Fruit fly (Drosophila melanogaster): ENCODE measurements around the gene CG17186.

Gene CG17186

DNA sequence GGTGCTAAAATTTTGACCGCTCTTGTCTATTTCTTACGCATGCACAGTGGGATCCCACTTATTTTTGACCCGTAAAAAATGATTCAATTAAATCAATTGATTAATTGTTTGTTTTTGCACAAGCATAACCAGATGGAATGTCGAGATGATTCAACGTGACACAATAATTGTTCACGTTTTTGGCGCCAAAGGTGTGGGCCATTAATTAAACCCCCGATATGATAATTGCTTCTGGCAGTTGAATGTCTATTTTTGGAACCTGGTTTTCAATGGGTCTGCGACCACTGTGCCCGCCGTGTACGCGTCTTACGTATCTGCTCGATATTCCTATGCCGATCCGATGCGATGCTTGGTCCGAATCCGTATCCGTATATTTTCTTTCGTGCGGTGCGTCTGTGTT, 14.7 kb upstream of the CG17186 start (continued):
- peak; percentile 82 for TF ChIP-seq CG11456 (GFP tag; IDR thresholded peaks at IDR 0.05)
- peak; percentile 26 for TF ChIP-seq gro (GFP tag; optimal IDR thresholded peaks at IDR 0.05)
- peak; percentile 85 for TF ChIP-seq vvl (GFP tag; IDR thresholded peaks at IDR 0.05)
- TF ChIP-seq hth (optimal IDR thresholded peaks at IDR 0.05): no peak
- peak; percentile 68 for TF ChIP-seq CG13424 (tag; optimal IDR thresholded peaks at IDR 0.05)
- TF ChIP-seq CG9797 (GFP tag; optimal IDR thresholded peaks at IDR 0.05): no peak
- no peak for TF ChIP-seq CG10565 (GFP tag; optimal IDR thresholded peaks at IDR 0.05)
- TF ChIP-seq Awh (GFP tag; IDR thresholded peaks at IDR 0.05): 0 out of 2 replicates have a peak, but pooled peaks have one; percentile 30
- peak; percentile 14 for TF ChIP-seq CG17912 (GFP tag; optimal IDR thresholded peaks at IDR 0.05)
- peak; percentile 32 for TF ChIP-seq Atf3 (GFP tag; optimal IDR thresholded peaks at IDR 0.05)
- peak; percentile 50 for TF ChIP-seq CG16815 (GFP tag; optimal IDR thresholded peaks at IDR 0.05)
- TF ChIP-seq tx (GFP tag; optimal IDR thresholded peaks at IDR 0.05): peak; percentile 42
- TF ChIP-seq NfI (GFP tag; optimal IDR thresholded peaks at IDR 0.05): peak; percentile 65
- peak; percentile 61 for TF ChIP-seq Ssrp (tag; optimal IDR thresholded peaks at IDR 0.05)
- TF ChIP-seq CG6813 (GFP tag; optimal IDR thresholded peaks at IDR 0.05): peak; percentile 68
- TF ChIP-seq CG8281 (tag; optimal IDR thresholded peaks at IDR 0.05): peak; percentile 50
- peak; percentile 68 for TF ChIP-seq Drgx (GFP tag; IDR thresholded peaks at IDR 0.05)
- TF ChIP-seq CG4820 (GFP tag; optimal IDR thresholded peaks at IDR 0.05): peak; percentile 65
- peak; percentile 80 for TF ChIP-seq jumu (GFP tag; optimal IDR thresholded peaks at IDR 0.05)
- peak; percentile 68 for TF ChIP-seq CG11696 (GFP tag; IDR thresholded peaks at IDR 0.05)
- peak; percentile 43 for TF ChIP-seq CG15011 (GFP tag; optimal IDR thresholded peaks at IDR 0.05)
- peak; percentile 65 for TF ChIP-seq ATbp (GFP tag; optimal IDR thresholded peaks at IDR 0.05)
- TF ChIP-seq Vsx1 (GFP tag; optimal IDR thresholded peaks at IDR 0.05): no peak
- peak; percentile 37 for TF ChIP-seq NC2α (GFP tag; optimal IDR thresholded peaks at IDR 0.05)
- TF ChIP-seq HLH4C (GFP tag; IDR thresholded peaks at IDR 0.05; ENCODE audit: partially characterized antibody): peak; percentile 40; the same call in 1 of the 3 replicates
- TF ChIP-seq lbe (GFP tag; optimal IDR thresholded peaks at IDR 0.05): no peak
- TF ChIP-seq CG7745 (tag; optimal IDR thresholded peaks at IDR 0.05): no peak
- peak; percentile 53 for TF ChIP-seq az2 (GFP tag; optimal IDR thresholded peaks at IDR 0.05)
- peak; percentile 63 for TF ChIP-seq ttk (GFP tag; IDR thresholded peaks at IDR 0.05)
- peak; percentile 56 for TF ChIP-seq CG5245 (GFP tag; optimal IDR thresholded peaks at IDR 0.05)
- peak; percentile 41 for TF ChIP-seq jing (GFP tag; optimal IDR thresholded peaks at IDR 0.05)
- TF ChIP-seq danr (GFP tag; IDR thresholded peaks at IDR 0.05): no peak
- peak; percentile 31 for TF ChIP-seq Max (GFP tag; optimal IDR thresholded peaks at IDR 0.05)
- TF ChIP-seq maf-S (GFP tag; optimal IDR thresholded peaks at IDR 0.05): peak; percentile 36
- peak; percentile 11 to 76 for TF ChIP-seq Hr51 (GFP tag; optimal IDR thresholded peaks at IDR 0.05)
- peak; percentile 60 for TF ChIP-seq dmrt11E (tag; optimal IDR thresholded peaks at IDR 0.05)
- TF ChIP-seq her (GFP tag; optimal IDR thresholded peaks at IDR 0.05): peak; percentile 57
- TF ChIP-seq CG14710 (tag; optimal IDR thresholded peaks at IDR 0.05): peak; percentile 41
- peak; percentile 72 for TF ChIP-seq CG3281 (GFP tag; optimal IDR thresholded peaks at IDR 0.05)
- peak; percentile 57 for TF ChIP-seq ssp (GFP tag; IDR thresholded peaks at IDR 0.05)
- peak; percentile 41 for TF ChIP-seq Bgb (GFP tag; IDR thresholded peaks at IDR 0.05; ENCODE audit: partially characterized antibody)
- TF ChIP-seq CG4328 (GFP tag; optimal IDR thresholded peaks at IDR 0.05): peak; percentile 65
- peak; percentile 51 for TF ChIP-seq CG43689 (GFP tag; IDR thresholded peaks at IDR 0.05)
- no peak for TF ChIP-seq Elba2 (GFP tag; optimal IDR thresholded peaks at IDR 0.05)
- no peak for TF ChIP-seq pros (GFP tag; optimal IDR thresholded peaks at IDR 0.05)
- TF ChIP-seq Oaz (GFP tag; IDR thresholded peaks at IDR 0.05): 0 out of 2 replicates have a peak, but pooled peaks have one; percentile 20
- peak; percentile 37 for TF ChIP-seq CG31365 (tag; optimal IDR thresholded peaks at IDR 0.05)
- TF ChIP-seq CG34224 (GFP tag; IDR thresholded peaks at IDR 0.05; ENCODE audit: partially characterized antibody): no peak
- TF ChIP-seq CHES-1-like (GFP tag; optimal IDR thresholded peaks at IDR 0.05): peak; percentile 40
- TF ChIP-seq CG7357 (GFP tag; IDR thresholded peaks at IDR 0.05): peak; percentile 67; the same call in 2 of the 3 replicates
- TF ChIP-seq lmd (GFP tag; IDR thresholded peaks at IDR 0.05): peak; percentile 83

Data from whole organism, embryonic.